Fruit fly (Drosophila melanogaster): ENCODE results near the gene SMC1.

DNA sequence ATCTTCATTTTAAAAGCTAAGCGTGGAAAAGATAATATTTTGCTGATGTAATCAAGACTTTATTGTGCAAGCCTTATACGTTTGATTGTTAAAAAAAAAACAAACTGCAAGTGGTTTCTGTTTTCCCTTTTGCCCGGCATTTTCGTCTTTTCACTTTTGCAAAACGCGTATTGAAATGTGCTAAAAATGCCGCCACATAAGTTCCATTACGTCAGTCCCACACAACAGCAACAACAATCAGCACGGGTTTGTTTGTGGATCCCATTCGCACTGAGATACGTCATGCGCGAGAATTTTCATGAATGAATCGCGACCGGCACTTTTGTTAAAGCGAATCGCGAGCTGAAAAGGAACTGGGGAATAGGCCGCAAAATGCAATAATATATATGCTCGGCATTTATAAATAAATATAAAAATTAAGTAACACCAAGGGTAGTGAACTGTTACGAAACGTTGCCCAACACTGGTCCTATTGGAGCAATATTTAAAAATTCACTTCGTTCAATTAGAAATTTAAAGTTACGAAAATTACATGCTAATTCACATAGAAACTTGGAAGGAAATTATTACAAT lies 48.1 kb downstream of the SMC1 start:
- peak; percentile 47 for TF ChIP-seq lz (GFP tag; optimal IDR thresholded peaks at IDR 0.05)
- TF ChIP-seq fkh (GFP tag; optimal IDR thresholded peaks at IDR 0.05): no peak
- TF ChIP-seq esn (GFP tag; optimal IDR thresholded peaks at IDR 0.05): peak; percentile 81
- TF ChIP-seq CG16779 (tag; optimal IDR thresholded peaks at IDR 0.05): peak; percentile 41
- no peak for TF ChIP-seq eg (GFP tag; IDR thresholded peaks at IDR 0.05)
- TF ChIP-seq Sox15 (GFP tag; optimal IDR thresholded peaks at IDR 0.05): no peak
- peak; percentile 38 for TF ChIP-seq Blimp-1 (GFP tag; optimal IDR thresholded peaks at IDR 0.05)
- peak; percentile 49 for TF ChIP-seq CG34406 (GFP tag; optimal IDR thresholded peaks at IDR 0.05)
- no peak for TF ChIP-seq dsx (GFP tag; optimal IDR thresholded peaks at IDR 0.05; ENCODE audit: poor library complexity, severe bottlenecking)

Measured in whole organism, prepupa.